Worm (Caenorhabditis elegans) whole organism, L1 larva: ENCODE results near the gene nhr-48.

Experiments
- alr-1 ChIP-seq: fragments of 200-800 bp; sonication (Bioruptor generic); optimal IDR thresholded peaks from 2 replicates; lab custom pipeline; 2018; ENCODE audit warnings: borderline replicate concordance, mild to moderate bottlenecking, missing genetic modification characterization, missing compliant biosample characterization
- elt-3 ChIP-seq, 6 experiments: fragments of 150-350 bp in 1 of 6; sonication (generic microtip); optimal IDR thresholded peaks; 2 replicates each; lab custom pipeline; 2017 to 2018; ENCODE audit warnings: missing biosample characterization in 6 of 6, missing genetic modification characterization in 6 of 6, inconsistent platforms in 1 of 6
- fkh-10 ChIP-seq: sonication (generic microtip); optimal IDR thresholded peaks from 2 replicates; lab custom pipeline; 2017; ENCODE audit warnings: missing biosample characterization, missing genetic modification reagents, missing genetic modification characterization
- fos-1 ChIP-seq: fragments of 150-350 bp; optimal IDR thresholded peaks from 2 replicates; lab custom pipeline; 2014; ENCODE audit warnings: missing biosample characterization, missing genetic modification characterization
- jun-1 ChIP-seq: fragments of 150-350 bp; optimal IDR thresholded peaks from 2 replicates; lab custom pipeline; 2014; ENCODE audit warnings: missing biosample characterization, missing genetic modification reagents, missing genetic modification characterization
- lsy-2 ChIP-seq, 2 experiments: fragments of 150-350 bp; optimal IDR thresholded peaks; 2 replicates each; lab custom pipeline; 2014; ENCODE audit warnings: missing biosample characterization in 2 of 2, missing genetic modification characterization in 2 of 2
- nhr-20 ChIP-seq: sonication (generic microtip); optimal IDR thresholded peaks from 2 replicates; lab custom pipeline; 2016; ENCODE audit warnings: mild to moderate bottlenecking, missing genetic modification characterization, missing compliant biosample characterization
- nhr-76 ChIP-seq: sonication (generic microtip); optimal IDR thresholded peaks from 2 replicates; lab custom pipeline; 2017; ENCODE audit warnings: missing biosample characterization, missing genetic modification characterization
- nhr-77 ChIP-seq: fragments of 150-350 bp; optimal IDR thresholded peaks from 2 replicates; lab custom pipeline; 2014; ENCODE audit warnings: missing biosample characterization, missing genetic modification characterization
- snpc-4 ChIP-seq: fragments of 150-350 bp; optimal IDR thresholded peaks from 2 replicates; lab custom pipeline; 2014; ENCODE audit warnings: missing biosample characterization, missing genetic modification characterization
- snu-23 ChIP-seq: sonication (generic microtip); optimal IDR thresholded peaks from 2 replicates; lab custom pipeline; 2016; ENCODE audit warnings: missing genetic modification characterization, missing compliant biosample characterization
- sup-37 ChIP-seq: fragments of 200-800 bp; sonication (Bioruptor generic); optimal IDR thresholded peaks from 2 replicates; lab custom pipeline; 2018; ENCODE audit warnings: mild to moderate bottlenecking, missing genetic modification characterization, missing compliant biosample characterization
- unc-130 ChIP-seq: fragments of 150-350 bp; optimal IDR thresholded peaks from 2 replicates; lab custom pipeline; 2017; ENCODE audit warnings: missing biosample characterization, missing genetic modification characterization, inconsistent platforms

ce11 chrX:15759222-15759621 is 51.2 kb downstream of the nhr-48 start:
- TF ChIP-seq fos-1 (tag; lab: Kevin White, UChicago), result no peak
- no peak for TF ChIP-seq sup-37 (GFP tag; lab: Kevin White, UChicago)
- TF ChIP-seq snu-23 (GFP tag; lab: Kevin White, UChicago), result no peak
- no peak for TF ChIP-seq fkh-10 (GFP tag; lab: Kevin White, UChicago)
- peak; percentile 25 for TF ChIP-seq snpc-4 (tag; lab: Kevin White, UChicago)
- no peak for TF ChIP-seq lsy-2 (tag; optimal IDR thresholded peaks at IDR 0.05; lab: Kevin White, UChicago)
- no peak for TF ChIP-seq nhr-76
- TF ChIP-seq nhr-77 (tag; lab: Kevin White, UChicago), result no peak
- no peak for TF ChIP-seq jun-1 (tag; lab: Kevin White, UChicago)
- TF ChIP-seq unc-130 (tag; lab: Kevin White, UChicago), result no peak
- TF ChIP-seq alr-1 (tag; lab: Kevin White, UChicago), result no peak
- TF ChIP-seq nhr-20 (tag; lab: Kevin White, UChicago), result no peak
- TF ChIP-seq elt-3 (tag; optimal IDR thresholded peaks at IDR 0.05; lab: Kevin White, UChicago), result no peak
